Worm (Caenorhabditis elegans) whole organism, L4/young adult: ENCODE results near the gene F10E9.10.
"Not testable (repeated sequence)": the region's sequence is repeated elsewhere in the genome, so short reads cannot be mapped to it uniquely, and the experiment has no call there.

Source experiments
- W03F9.2 ChIP-seq: fragments of 150-350 bp; optimal IDR thresholded peaks from 2 replicates; lab custom pipeline; 2014; ENCODE audit warnings: missing biosample characterization, missing genetic modification characterization
- dao-5 ChIP-seq: sonication (generic microtip); optimal IDR thresholded peaks from 2 replicates; lab custom pipeline; 2016; ENCODE audit warnings: missing genotype, missing genetic modification characterization, moderate library complexity, missing compliant biosample characterization
- him-1 ChIP-seq: sonication (generic microtip); optimal IDR thresholded peaks from 2 replicates; lab custom pipeline; 2016; ENCODE audit warnings: missing genotype, missing genetic modification reagents, missing genetic modification characterization, missing compliant biosample characterization

DNA sequence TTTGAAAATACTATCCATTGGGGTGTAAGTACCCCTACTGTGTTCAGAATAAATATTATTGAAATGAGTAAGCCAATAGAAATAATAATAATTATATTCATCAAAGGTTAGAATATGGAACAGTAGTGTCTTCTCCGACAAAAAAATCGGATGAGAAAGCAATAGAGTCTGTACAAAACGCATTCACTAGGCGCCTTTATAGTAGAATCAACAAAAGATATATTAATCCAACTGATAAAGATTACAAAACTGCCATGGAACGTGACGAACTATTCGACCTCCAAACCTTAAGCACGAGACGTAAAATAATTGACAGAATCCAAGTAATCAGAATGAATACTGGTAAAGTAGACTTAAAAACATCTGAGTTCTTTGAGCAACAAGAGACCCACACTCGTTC lies 27.7 kb upstream of the F10E9.10 start, which contains the start of gene clc-29:
- TF ChIP-seq him-1, dao-5, W03F9.2 (tag; lab: Kevin White, UChicago): not testable (repeated sequence)
